Worm (Caenorhabditis elegans) whole organism, young adult: ENCODE results near the gene phy-2.
"Not testable (repeated sequence)": the region's sequence is repeated elsewhere in the genome, so short reads cannot be mapped to it uniquely, and the experiment has no call there.

Experiments
- B0019.2 ChIP-seq: fragments of 200-800 bp; sonication (Bioruptor generic); conservative IDR thresholded peaks from 2 replicates; pipeline ENCODE4 v1.3.6; 2022; ENCODE audit warnings: missing genetic modification reagents, missing genetic modification characterization, missing compliant biosample characterization
- B0035.1 ChIP-seq: sonication (generic microtip); optimal IDR thresholded peaks from 2 replicates; lab custom pipeline; 2016; ENCODE audit warnings: missing genetic modification characterization, mild to moderate bottlenecking, missing compliant biosample characterization, missing genotype, missing genetic modification reagents
- B0261.1 ChIP-seq: sonication (generic microtip); optimal IDR thresholded peaks from 2 replicates; lab custom pipeline; 2016; ENCODE audit warnings: mild to moderate bottlenecking, missing genetic modification characterization, moderate library complexity, missing compliant biosample characterization
- C06A6.2 ChIP-seq: fragments of 200-800 bp; sonication (Bioruptor generic); conservative IDR thresholded peaks from 2 replicates; pipeline ENCODE4 v1.3.6; 2022; ENCODE audit warnings: missing genetic modification characterization, missing compliant biosample characterization
- F33H1.4 ChIP-seq: fragments of 200-800 bp; sonication (Bioruptor generic); IDR thresholded peaks from 2 replicates; pipeline ENCODE4 v1.3.6; 2022; ENCODE audit warnings: missing genetic modification reagents, missing genetic modification characterization, missing compliant biosample characterization
- F37B4.10 ChIP-seq: fragments of 200-800 bp; sonication (Bioruptor generic); IDR thresholded peaks from 2 replicates; pipeline ENCODE4 v1.3.6; 2022; ENCODE audit warnings: missing genetic modification characterization, missing compliant biosample characterization
- F57C9.4 ChIP-seq: sonication (generic microtip); optimal IDR thresholded peaks from 2 replicates; lab custom pipeline; 2017; ENCODE audit warnings: mild to moderate bottlenecking, missing genetic modification characterization, missing compliant biosample characterization
- K11D2.4 ChIP-seq: fragments of 200-800 bp; sonication (Bioruptor generic); IDR thresholded peaks from 2 replicates; pipeline ENCODE4 v1.3.6; 2022; ENCODE audit warnings: missing genetic modification reagents, missing genetic modification characterization, missing compliant biosample characterization
- T07F8.4 ChIP-seq: sonication (generic microtip); optimal IDR thresholded peaks from 2 replicates; lab custom pipeline; 2016; ENCODE audit warnings: mild to moderate bottlenecking, missing genetic modification characterization, moderate library complexity, missing compliant biosample characterization
- Y53F4B.3 ChIP-seq: fragments of 200-800 bp; sonication (Bioruptor generic); IDR thresholded peaks from 2 replicates; pipeline ENCODE4 v1.3.6; 2022; ENCODE audit warnings: missing genetic modification reagents, missing genetic modification characterization, missing compliant biosample characterization
- Y79H2A.3 ChIP-seq: fragments of 200-800 bp; sonication (Bioruptor generic); conservative IDR thresholded peaks from 2 replicates; pipeline ENCODE4 v1.3.6; 2022; ENCODE audit warnings: missing genetic modification reagents, missing genetic modification characterization, missing compliant biosample characterization
- ZK185.1 ChIP-seq: sonication (generic microtip); optimal IDR thresholded peaks from 2 replicates; lab custom pipeline; 2016; ENCODE audit warnings: mild to moderate bottlenecking, missing genetic modification characterization, missing compliant biosample characterization; ENCODE audit not compliant: poor library complexity, severe bottlenecking
- aptf-3 ChIP-seq: fragments of 200-800 bp; sonication (Bioruptor generic); IDR thresholded peaks from 2 replicates; pipeline ENCODE4 v1.3.6; 2022; ENCODE audit warnings: missing genetic modification characterization, missing compliant biosample characterization
- atf-7 ChIP-seq: sonication (generic microtip); optimal IDR thresholded peaks from 2 replicates; lab custom pipeline; 2017; ENCODE audit warnings: mild to moderate bottlenecking, missing genetic modification characterization, missing compliant biosample characterization
- attf-5 ChIP-seq: fragments of 200-800 bp; sonication (Bioruptor generic); optimal IDR thresholded peaks from 2 replicates; lab custom pipeline; 2018; ENCODE audit warnings: mild to moderate bottlenecking, missing genetic modification characterization, missing compliant biosample characterization
- cebp-1 ChIP-seq, 2 experiments: fragments of 200-800 bp in 1 of 2; sonication (Bioruptor generic) in 1 of 2; sonication (generic microtip) in 1 of 2; IDR thresholded peaks in 1 of 2; optimal IDR thresholded peaks in 1 of 2; 2 replicates each; pipeline versions ENCODE4 v1.3.6 to Lab custom; 2017 to 2022; ENCODE audit warnings: missing compliant biosample characterization in 2 of 2, missing genetic modification characterization in 2 of 2, mild to moderate bottlenecking in 1 of 2, missing genetic modification reagents in 1 of 2, moderate library complexity in 1 of 2
- ceh-40 ChIP-seq: fragments of 200-800 bp; sonication (Bioruptor generic); IDR thresholded peaks from 2 replicates; pipeline ENCODE4 v1.3.6; 2022; ENCODE audit warnings: missing genetic modification characterization, missing compliant biosample characterization
- ceh-79 ChIP-seq: sonication (generic microtip); optimal IDR thresholded peaks from 2 replicates; lab custom pipeline; 2017; ENCODE audit warnings: mild to moderate bottlenecking, missing genetic modification characterization, missing compliant biosample characterization
- hlh-26 ChIP-seq: fragments of 200-800 bp; sonication (Bioruptor generic); conservative IDR thresholded peaks from 2 replicates; pipeline ENCODE4 v1.3.6; 2022; ENCODE audit warnings: missing genetic modification reagents, missing genetic modification characterization, missing compliant biosample characterization
- hmg-20 ChIP-seq: fragments of 200-800 bp; sonication (Bioruptor generic); IDR thresholded peaks from 2 replicates; pipeline ENCODE4 v1.3.6; 2022; ENCODE audit warnings: missing genetic modification reagents, missing genetic modification characterization, missing compliant biosample characterization
- lag-1 ChIP-seq: fragments of 200-800 bp; sonication (Bioruptor generic); IDR thresholded peaks from 2 replicates; pipeline ENCODE4 v1.3.6; 2022; ENCODE audit warnings: missing genetic modification reagents, missing genetic modification characterization, missing compliant biosample characterization
- lin-35 ChIP-seq, 3 experiments: fragments of 150-350 bp in 2 of 3; sonication (generic microtip) in 1 of 3; optimal IDR thresholded peaks; 2 replicates each; lab custom pipeline; 2014 to 2018; ENCODE audit warnings: missing biosample characterization in 3 of 3, missing genetic modification characterization in 3 of 3, missing genetic modification reagents in 3 of 3
- lin-54 ChIP-seq: fragments of 200-800 bp; sonication (Bioruptor generic); optimal IDR thresholded peaks from 2 replicates; lab custom pipeline; 2018; ENCODE audit warnings: mild to moderate bottlenecking, missing genetic modification characterization, missing compliant biosample characterization
- lsl-1 ChIP-seq: fragments of 200-800 bp; sonication (Bioruptor generic); optimal IDR thresholded peaks from 2 replicates; lab custom pipeline; 2018; ENCODE audit warnings: mild to moderate bottlenecking, missing genetic modification characterization, moderate library complexity, missing compliant biosample characterization
- lsy-27 ChIP-seq: sonication (generic microtip); optimal IDR thresholded peaks from 2 replicates; lab custom pipeline; 2017; ENCODE audit warnings: missing genetic modification characterization, mild to moderate bottlenecking, missing compliant biosample characterization, antibody characterized with exemption, missing genotype, borderline replicate concordance; ENCODE audit not compliant: insufficient read depth
- madf-10 ChIP-seq: sonication (generic microtip); optimal IDR thresholded peaks from 2 replicates; lab custom pipeline; 2016; ENCODE audit warnings: mild to moderate bottlenecking, missing genetic modification characterization, missing compliant biosample characterization
- madf-3 ChIP-seq: fragments of 200-800 bp; sonication (Bioruptor generic); IDR thresholded peaks from 2 replicates; pipeline ENCODE4 v1.3.6; 2022; ENCODE audit warnings: missing genetic modification reagents, missing genetic modification characterization, missing compliant biosample characterization
- mcd-1 ChIP-seq: fragments of 200-800 bp; sonication (Bioruptor generic); IDR thresholded peaks from 2 replicates; pipeline ENCODE4 v1.3.6; 2022; ENCODE audit warnings: missing genetic modification reagents, missing genetic modification characterization, missing compliant biosample characterization
- mes-4 ChIP-seq: sonication (generic microtip); optimal IDR thresholded peaks from 2 replicates; lab custom pipeline; 2016; ENCODE audit warnings: missing genotype, missing genetic modification characterization, missing compliant biosample characterization
- nhr-90 ChIP-seq: sonication (generic microtip); optimal IDR thresholded peaks from 2 replicates; lab custom pipeline; 2016; ENCODE audit warnings: missing genotype, mild to moderate bottlenecking, missing genetic modification characterization, missing compliant biosample characterization
- pbrm-1 ChIP-seq: fragments of 200-800 bp; sonication (Bioruptor generic); IDR thresholded peaks from 2 replicates; pipeline ENCODE4 v1.3.6; 2022; ENCODE audit warnings: missing genetic modification reagents, missing genetic modification characterization, missing compliant biosample characterization
- sdz-38 ChIP-seq: sonication (generic microtip); optimal IDR thresholded peaks from 2 replicates; lab custom pipeline; 2016; ENCODE audit warnings: missing genotype, missing genetic modification characterization, missing compliant biosample characterization
- snpc-3.4 ChIP-seq: sonication (generic microtip); optimal IDR thresholded peaks from 2 replicates; lab custom pipeline; 2017; ENCODE audit warnings: missing genetic modification characterization, mild to moderate bottlenecking, missing compliant biosample characterization, antibody characterized with exemption, moderate library complexity, missing genotype, missing genetic modification reagents
- somi-1 ChIP-seq: fragments of 200-800 bp; sonication (Bioruptor generic); optimal IDR thresholded peaks from 2 replicates; lab custom pipeline; 2018; ENCODE audit warnings: mild to moderate bottlenecking, missing genetic modification characterization, missing compliant biosample characterization
- zfh-2 ChIP-seq: fragments of 200-800 bp; sonication (Bioruptor generic); conservative IDR thresholded peaks from 2 replicates; pipeline ENCODE4 v1.3.6; 2022; ENCODE audit warnings: missing genetic modification reagents, missing genetic modification characterization, missing compliant biosample characterization
- zim-3 ChIP-seq: sonication (generic microtip); optimal IDR thresholded peaks from 2 replicates; lab custom pipeline; 2017; ENCODE audit warnings: mild to moderate bottlenecking, missing genetic modification characterization, moderate library complexity, missing compliant biosample characterization
- ztf-28 ChIP-seq: fragments of 200-800 bp; sonication (Bioruptor generic); IDR thresholded peaks from 2 replicates; pipeline ENCODE4 v1.3.6; 2022; ENCODE audit warnings: missing genetic modification reagents, missing genetic modification characterization, missing compliant biosample characterization

phy-2 gene

ce11 chrIV:12193338-12193737 is 22.4 kb downstream of the phy-2 start:
- no peak for TF ChIP-seq F37B4.10
- TF ChIP-seq mcd-1 (GFP tag; lab: Robert Waterston, UW), result no peak
- no peak for TF ChIP-seq Y53F4B.3 (GFP tag; lab: Robert Waterston, UW)
- no peak for TF ChIP-seq F57C9.4 (tag; lab: Kevin White, UChicago)
- no peak for TF ChIP-seq K11D2.4 (GFP tag; lab: Robert Waterston, UW)
- no peak for TF ChIP-seq mes-4 (tag; lab: Kevin White, UChicago)

- TF ChIP-seq sdz-38 (no peak), cebp-1 (GFP tag; IDR thresholded peaks at IDR 0.05; lab: Robert Waterston, UW) (no peak), cebp-1 (tag; optimal IDR thresholded peaks at IDR 0.05; lab: Kevin White, UChicago) (no peak), snpc-3.4 (tag; lab: Kevin White, UChicago) (no peak), lin-35 (GFP tag; optimal IDR thresholded peaks at IDR 0.05; lab: Kevin White, UChicago) (no peak), hmg-20 (GFP tag; lab: Robert Waterston, UW) (no peak), ceh-79 (tag; lab: Kevin White, UChicago) (no peak), madf-10 (tag; lab: Kevin White, UChicago) (no peak), T07F8.4 (tag; lab: Kevin White, UChicago) (no peak), ZK185.1 (no peak), atf-7 (tag; lab: Kevin White, UChicago) (no peak), aptf-3 (no peak), B0035.1 (no peak), ztf-28 (no peak), somi-1 (GFP tag; lab: Kevin White, UChicago) (no peak), Y79H2A.3 (GFP tag; lab: Robert Waterston, UW) (no peak), lsl-1 (GFP tag; lab: Kevin White, UChicago) (no peak), B0019.2 (GFP tag; lab: Robert Waterston, UW) (no peak), lsy-27 (tag; lab: Kevin White, UChicago) (no peak), nhr-90 (tag; lab: Kevin White, UChicago) (no peak), F33H1.4 (GFP tag; lab: Robert Waterston, UW) (no peak)
These were observed 23.6 kb downstream of the phy-2 start for ce11 chrIV:12192104-12192763.

ce11 chrIV:12178235-12178634 is 37.6 kb downstream of the phy-2 start, which contains the start of gene nlr-1:
Gene nlr-1, minus strand, starts transcription at chrIV:12178335.
- TF ChIP-seq lsy-27 (tag; lab: Kevin White, UChicago); ceh-40 (GFP tag; lab: Robert Waterston, UW); lin-54 (GFP tag; lab: Kevin White, UChicago): not testable (repeated sequence)

- TF ChIP-seq madf-3 (GFP tag; lab: Robert Waterston, UW), result 0 out of 2 replicates have a peak, but pooled peaks have one; percentile 24
These were observed 45.4 kb downstream of the phy-2 start for ce11 chrIV:12170396-12170795.

ce11 chrIV:12167944-12168343 is 47.8 kb downstream of the phy-2 start, which contains the start of gene F20B10.3:
Gene F20B10.3, plus strand, starts transcription at chrIV:12168244.
- TF ChIP-seq pbrm-1 (GFP tag; lab: Robert Waterston, UW), result no peak
- TF ChIP-seq hlh-26 (GFP tag; lab: Robert Waterston, UW), result no peak
- no peak for TF ChIP-seq attf-5 (GFP tag; lab: Kevin White, UChicago)
- TF ChIP-seq ceh-79 (tag; lab: Kevin White, UChicago), result no peak
- TF ChIP-seq lag-1 (GFP tag; lab: Robert Waterston, UW), result no peak
- no peak for TF ChIP-seq zfh-2 (GFP tag; lab: Robert Waterston, UW)
- TF ChIP-seq C06A6.2 (GFP tag; lab: Robert Waterston, UW), result no peak
- TF ChIP-seq madf-3 (GFP tag; lab: Robert Waterston, UW), result no peak
- no peak for TF ChIP-seq somi-1 (GFP tag; lab: Kevin White, UChicago)
- no peak for TF ChIP-seq zim-3 (tag; lab: Kevin White, UChicago)
- TF ChIP-seq Y53F4B.3 (GFP tag; lab: Robert Waterston, UW), result no peak
- TF ChIP-seq B0261.1 (tag; lab: Kevin White, UChicago), result no peak
